Worm (Caenorhabditis elegans) whole organism, young adult: ENCODE measurements around the gene F41E6.1.
A peak's percentile ranks its signal among the peaks of the same experiment; 100 is the strongest.

Experiments
- B0019.2 ChIP-seq: fragments of 200-800 bp; sonication (Bioruptor generic); conservative IDR thresholded peaks from 2 replicates; pipeline ENCODE4 v1.3.6; 2022; ENCODE audit warnings: missing genetic modification reagents, missing genetic modification characterization, missing compliant biosample characterization
- F57A8.1 ChIP-seq: fragments of 200-800 bp; sonication (Bioruptor generic); optimal IDR thresholded peaks from 2 replicates; lab custom pipeline; 2018; ENCODE audit warnings: mild to moderate bottlenecking, missing genetic modification characterization, moderate library complexity, missing compliant biosample characterization
- Y67H2A.10 ChIP-seq: fragments of 200-800 bp; sonication (Bioruptor generic); conservative IDR thresholded peaks from 2 replicates; pipeline ENCODE4 v1.3.6; 2022; ENCODE audit warnings: missing genetic modification reagents, missing genetic modification characterization, missing compliant biosample characterization
- ama-1 ChIP-seq, 3 experiments: fragments of 150-350 bp in 1 of 3; sonication (generic microtip) in 2 of 3; optimal IDR thresholded peaks; 2 replicates each; lab custom pipeline; 2014 to 2018; ENCODE audit warnings: missing biosample characterization in 2 of 3, missing genetic modification characterization in 2 of 3, missing genetic modification reagents in 2 of 3
- bed-2 ChIP-seq: fragments of 200-800 bp; sonication (Bioruptor generic); IDR thresholded peaks from 2 replicates; pipeline ENCODE4 v1.3.6; 2022; ENCODE audit warnings: missing genetic modification reagents, missing genetic modification characterization, missing compliant biosample characterization
- ccch-3 ChIP-seq: fragments of 200-800 bp; sonication (Bioruptor generic); optimal IDR thresholded peaks from 2 replicates; lab custom pipeline; 2018; ENCODE audit warnings: mild to moderate bottlenecking, missing genetic modification characterization, missing compliant biosample characterization
- cebp-1 ChIP-seq, 2 experiments: fragments of 200-800 bp in 1 of 2; sonication (Bioruptor generic) in 1 of 2; sonication (generic microtip) in 1 of 2; IDR thresholded peaks in 1 of 2; optimal IDR thresholded peaks in 1 of 2; 2 replicates each; pipeline versions ENCODE4 v1.3.6 to Lab custom; 2017 to 2022; ENCODE audit warnings: missing compliant biosample characterization in 2 of 2, missing genetic modification characterization in 2 of 2, mild to moderate bottlenecking in 1 of 2, missing genetic modification reagents in 1 of 2, moderate library complexity in 1 of 2
- ceh-79 ChIP-seq: sonication (generic microtip); optimal IDR thresholded peaks from 2 replicates; lab custom pipeline; 2017; ENCODE audit warnings: mild to moderate bottlenecking, missing genetic modification characterization, missing compliant biosample characterization
- ceh-91 ChIP-seq: fragments of 200-800 bp; sonication (Bioruptor generic); IDR thresholded peaks from 2 replicates; pipeline ENCODE4 v1.3.6; 2022; ENCODE audit warnings: missing genetic modification reagents, missing genetic modification characterization, missing compliant biosample characterization
- chd-7 ChIP-seq: sonication (generic microtip); optimal IDR thresholded peaks from 2 replicates; lab custom pipeline; 2016; ENCODE audit warnings: mild to moderate bottlenecking, missing genetic modification characterization, moderate library complexity, missing compliant biosample characterization
- die-1 ChIP-seq: sonication (generic microtip); optimal IDR thresholded peaks from 2 replicates; lab custom pipeline; 2016; ENCODE audit warnings: missing genotype, mild to moderate bottlenecking, missing genetic modification characterization, missing compliant biosample characterization
- dox-1 ChIP-seq: fragments of 200-800 bp; sonication (Bioruptor generic); IDR thresholded peaks from 2 replicates; pipeline ENCODE4 v1.3.6; 2022; ENCODE audit warnings: missing genetic modification reagents, missing genetic modification characterization, missing compliant biosample characterization
- fkh-3 ChIP-seq: sonication (generic microtip); optimal IDR thresholded peaks from 2 replicates; lab custom pipeline; 2016; ENCODE audit warnings: mild to moderate bottlenecking, missing genetic modification characterization, missing compliant biosample characterization
- him-1 ChIP-seq: sonication (generic microtip); optimal IDR thresholded peaks from 2 replicates; lab custom pipeline; 2016; ENCODE audit warnings: missing genotype, missing genetic modification reagents, missing genetic modification characterization, missing compliant biosample characterization
- hlh-12 ChIP-seq: sonication (generic microtip); optimal IDR thresholded peaks from 2 replicates; lab custom pipeline; 2016; ENCODE audit warnings: missing genetic modification characterization, missing compliant biosample characterization
- hrde-1 ChIP-seq: sonication (generic microtip); optimal IDR thresholded peaks from 2 replicates; lab custom pipeline; 2016; ENCODE audit warnings: missing genetic modification characterization, mild to moderate bottlenecking, missing compliant biosample characterization, moderate library complexity, missing genotype, missing genetic modification reagents, borderline replicate concordance
- let-526 ChIP-seq: fragments of 200-800 bp; sonication (Bioruptor generic); IDR thresholded peaks from 2 replicates; pipeline ENCODE4 v1.3.6; 2022; ENCODE audit warnings: missing genetic modification reagents, missing genetic modification characterization, missing compliant biosample characterization
- lin-35 ChIP-seq, 3 experiments: fragments of 150-350 bp in 2 of 3; sonication (generic microtip) in 1 of 3; optimal IDR thresholded peaks; 2 replicates each; lab custom pipeline; 2014 to 2018; ENCODE audit warnings: missing biosample characterization in 3 of 3, missing genetic modification characterization in 3 of 3, missing genetic modification reagents in 3 of 3
- lin-40 ChIP-seq: sonication (generic microtip); optimal IDR thresholded peaks from 2 replicates; lab custom pipeline; 2016; ENCODE audit warnings: missing genetic modification characterization, mild to moderate bottlenecking, missing compliant biosample characterization, missing genotype, missing genetic modification reagents
- lin-54 ChIP-seq: fragments of 200-800 bp; sonication (Bioruptor generic); optimal IDR thresholded peaks from 2 replicates; lab custom pipeline; 2018; ENCODE audit warnings: mild to moderate bottlenecking, missing genetic modification characterization, missing compliant biosample characterization
- madf-3 ChIP-seq: fragments of 200-800 bp; sonication (Bioruptor generic); IDR thresholded peaks from 2 replicates; pipeline ENCODE4 v1.3.6; 2022; ENCODE audit warnings: missing genetic modification reagents, missing genetic modification characterization, missing compliant biosample characterization
- madf-6 ChIP-seq: fragments of 200-800 bp; sonication (Bioruptor generic); IDR thresholded peaks from 2 replicates; pipeline ENCODE4 v1.3.6; 2022; ENCODE audit warnings: missing genetic modification reagents, missing genetic modification characterization, missing compliant biosample characterization
- nfyb-1 ChIP-seq: fragments of 200-800 bp; sonication (Bioruptor generic); IDR thresholded peaks from 2 replicates; pipeline ENCODE4 v1.3.6; 2022; ENCODE audit warnings: missing genetic modification reagents, missing genetic modification characterization, missing compliant biosample characterization
- nhr-120 ChIP-seq: fragments of 200-800 bp; sonication (Bioruptor generic); IDR thresholded peaks from 2 replicates; pipeline ENCODE4 v1.3.6; 2022; ENCODE audit warnings: missing genetic modification characterization, missing compliant biosample characterization
- nhr-80 ChIP-seq: sonication (generic microtip); optimal IDR thresholded peaks from 2 replicates; lab custom pipeline; 2016; ENCODE audit warnings: missing genetic modification characterization, missing compliant biosample characterization
- sea-2 ChIP-seq: fragments of 200-800 bp; sonication (Bioruptor generic); IDR thresholded peaks from 2 replicates; pipeline ENCODE4 v1.3.6; 2022; ENCODE audit warnings: missing genetic modification characterization, missing compliant biosample characterization
- somi-1 ChIP-seq: fragments of 200-800 bp; sonication (Bioruptor generic); optimal IDR thresholded peaks from 2 replicates; lab custom pipeline; 2018; ENCODE audit warnings: mild to moderate bottlenecking, missing genetic modification characterization, missing compliant biosample characterization
- tbx-9 ChIP-seq: sonication (generic microtip); optimal IDR thresholded peaks from 2 replicates; lab custom pipeline; 2016; ENCODE audit warnings: borderline replicate concordance, missing genetic modification characterization, inconsistent platforms, missing compliant biosample characterization
- xnd-1 ChIP-seq: sonication (generic microtip); optimal IDR thresholded peaks from 2 replicates; lab custom pipeline; 2016; ENCODE audit warnings: missing genotype, missing genetic modification reagents, missing genetic modification characterization, missing compliant biosample characterization
- zfh-2 ChIP-seq: fragments of 200-800 bp; sonication (Bioruptor generic); conservative IDR thresholded peaks from 2 replicates; pipeline ENCODE4 v1.3.6; 2022; ENCODE audit warnings: missing genetic modification reagents, missing genetic modification characterization, missing compliant biosample characterization
- ztf-22 ChIP-seq: fragments of 200-800 bp; sonication (Bioruptor generic); optimal IDR thresholded peaks from 2 replicates; lab custom pipeline; 2018; ENCODE audit warnings: mild to moderate bottlenecking, missing genetic modification characterization, moderate library complexity, missing compliant biosample characterization
- ztf-26 ChIP-seq: sonication (generic microtip); optimal IDR thresholded peaks from 2 replicates; lab custom pipeline; 2017; ENCODE audit warnings: missing genetic modification characterization, missing compliant biosample characterization
- ztf-6 ChIP-seq: fragments of 200-800 bp; sonication (Bioruptor generic); IDR thresholded peaks from 2 replicates; pipeline ENCODE4 v1.3.6; 2022; ENCODE audit warnings: missing genetic modification reagents, missing genetic modification characterization, missing compliant biosample characterization

The F41E6.1 gene

ce11 chrV:8661241-8661954, 39.0 kb downstream of the F41E6.1 start:
- no peak for TF ChIP-seq ceh-79 (tag; lab: Kevin White, UChicago)
- no peak for TF ChIP-seq B0019.2 (GFP tag; lab: Robert Waterston, UW)
- no peak for TF ChIP-seq ama-1 (optimal IDR thresholded peaks at IDR 0.05; lab: Kevin White, UChicago)
- TF ChIP-seq ama-1 (GFP tag; optimal IDR thresholded peaks at IDR 0.05; lab: Kevin White, UChicago) = no peak
- TF ChIP-seq him-1 (tag; lab: Kevin White, UChicago) = no peak
- TF ChIP-seq hlh-12 (tag; lab: Kevin White, UChicago) = no peak
- no peak for TF ChIP-seq lin-54 (GFP tag; lab: Kevin White, UChicago)
- no peak for TF ChIP-seq cebp-1 (GFP tag; IDR thresholded peaks at IDR 0.05; lab: Robert Waterston, UW)
- peak; percentile 48 for TF ChIP-seq cebp-1 (tag; optimal IDR thresholded peaks at IDR 0.05; lab: Kevin White, UChicago)
- no peak for TF ChIP-seq nhr-120 (GFP tag; lab: Robert Waterston, UW)
- TF ChIP-seq Y67H2A.10 (GFP tag; lab: Robert Waterston, UW) = no peak
- TF ChIP-seq let-526 (GFP tag; lab: Robert Waterston, UW) = no peak
- no peak for TF ChIP-seq madf-6
- TF ChIP-seq die-1 (tag; lab: Kevin White, UChicago) = no peak
- no peak for TF ChIP-seq sea-2
- no peak for TF ChIP-seq ztf-6 (GFP tag; lab: Robert Waterston, UW)
- TF ChIP-seq zfh-2 (GFP tag; lab: Robert Waterston, UW) = no peak; the same call in 1 of the 2 replicates
- TF ChIP-seq bed-2 (GFP tag; lab: Robert Waterston, UW) = no peak
- no peak for TF ChIP-seq madf-3
- TF ChIP-seq xnd-1 (tag; lab: Kevin White, UChicago) = no peak
- TF ChIP-seq ccch-3 (GFP tag; lab: Kevin White, UChicago) = no peak
- TF ChIP-seq tbx-9 (tag; lab: Kevin White, UChicago) = no peak
- no peak for TF ChIP-seq fkh-3 (tag; lab: Kevin White, UChicago)
- no peak for TF ChIP-seq hrde-1 (tag; lab: Kevin White, UChicago)
- no peak for TF ChIP-seq lin-35 (GFP tag; optimal IDR thresholded peaks at IDR 0.05; lab: Kevin White, UChicago)
- TF ChIP-seq ztf-22 (GFP tag; lab: Kevin White, UChicago) = peak; percentile 27
- TF ChIP-seq chd-7 (tag; lab: Kevin White, UChicago) = no peak
- no peak for TF ChIP-seq ceh-91 (GFP tag; lab: Robert Waterston, UW)
- TF ChIP-seq nhr-80 (tag; lab: Kevin White, UChicago) = peak; percentile 98
- TF ChIP-seq dox-1 (GFP tag; lab: Robert Waterston, UW) = peak; percentile 73

DNA sequence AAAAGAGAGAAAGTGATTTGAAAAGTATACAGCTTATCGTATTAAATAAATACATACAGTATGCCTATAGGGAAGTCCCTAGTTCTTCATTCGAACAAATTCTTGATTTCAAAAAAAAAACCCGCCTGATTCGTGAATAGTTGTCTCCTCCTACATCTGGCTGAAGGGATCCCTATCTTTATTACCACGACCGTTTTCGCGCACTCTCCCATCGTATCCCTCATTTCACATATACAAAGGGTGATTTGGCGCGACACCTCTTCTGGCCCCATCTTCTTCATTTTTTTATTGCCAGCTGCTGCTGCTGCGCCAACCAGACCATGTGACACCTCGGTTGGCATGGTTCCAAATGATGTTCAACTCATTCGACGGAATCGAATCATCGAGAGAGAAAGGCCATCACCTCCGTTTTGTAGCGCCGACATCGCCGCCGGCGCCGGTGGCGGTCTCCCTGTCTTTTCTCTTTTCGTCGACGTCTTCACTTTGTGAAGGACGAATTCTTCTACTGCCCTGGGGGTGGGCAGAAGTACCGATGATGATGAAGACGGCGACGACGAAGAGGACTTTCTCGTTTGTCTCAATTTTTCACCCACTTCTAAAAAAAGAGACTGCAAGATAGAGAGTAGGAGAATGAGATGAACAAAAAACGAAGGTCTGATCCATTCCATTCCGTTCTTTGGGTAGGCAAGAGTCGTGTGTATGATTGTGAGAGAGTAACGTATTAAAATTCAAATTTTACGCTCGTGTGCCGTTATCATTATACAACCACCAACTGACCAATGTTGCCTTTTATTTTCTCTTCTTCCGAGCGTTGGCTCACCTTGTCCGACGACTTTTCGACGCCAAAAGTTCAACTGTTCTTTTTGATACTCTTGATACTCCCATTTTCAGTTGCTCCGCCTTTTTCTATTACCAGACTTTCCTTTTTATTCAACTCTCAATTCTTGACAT, 39.9 kb downstream of the F41E6.1 start:
- TF ChIP-seq zfh-2 (GFP tag; lab: Robert Waterston, UW) (peak; percentile 68), lin-40 (tag; lab: Kevin White, UChicago) (peak; percentile 30), nfyb-1 (GFP tag; lab: Robert Waterston, UW) (0 out of 2 replicates have a peak, but pooled peaks have one; percentile 38), madf-6 (no peak), ztf-26 (tag; lab: Kevin White, UChicago) (peak; percentile 29), F57A8.1 (no peak), somi-1 (GFP tag; lab: Kevin White, UChicago) (peak; percentile 40)
